Worm (Caenorhabditis elegans) whole organism, L4/young adult: ENCODE results near the gene K09E9.7.

ENCODE experiments used
- W03F9.2 ChIP-seq: fragments of 150-350 bp; optimal IDR thresholded peaks from 2 replicates; lab custom pipeline; 2014; ENCODE audit warnings: missing biosample characterization, missing genetic modification characterization
- him-1 ChIP-seq: sonication (generic microtip); optimal IDR thresholded peaks from 2 replicates; lab custom pipeline; 2016; ENCODE audit warnings: missing genotype, missing genetic modification reagents, missing genetic modification characterization, missing compliant biosample characterization

DNA sequence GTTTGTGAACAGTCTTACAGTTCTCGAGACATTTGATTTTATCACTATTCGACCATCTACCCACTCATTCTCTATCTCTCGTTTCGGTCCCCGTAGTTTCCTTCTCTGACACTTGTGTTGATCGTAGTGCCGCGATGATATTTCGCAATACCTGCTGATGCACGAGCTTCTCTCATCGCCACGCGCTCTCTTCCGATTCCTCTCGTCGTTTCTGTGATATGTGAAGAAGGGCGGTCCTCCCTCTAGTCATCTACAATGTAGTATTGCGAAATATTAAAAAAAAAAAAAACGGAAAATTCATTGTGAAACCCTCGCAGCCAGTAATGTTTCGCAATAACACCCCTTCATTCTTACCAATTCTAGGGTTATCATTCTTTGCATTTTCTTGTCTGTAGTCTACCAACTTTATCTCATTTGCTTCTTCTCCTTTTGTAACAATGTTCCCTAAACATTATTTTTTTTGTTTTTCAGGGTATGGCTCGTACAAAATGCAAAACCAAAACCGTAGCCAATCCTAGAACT lies 33.1 kb upstream of the K09E9.7 start, which contains the start of gene nipi-3:
- TF ChIP-seq him-1 (tag; lab: Kevin White, UChicago) (peak; percentile 82), W03F9.2 (tag; lab: Kevin White, UChicago) (peak; percentile 86)
